Worm (Caenorhabditis elegans) whole organism, L3 larva: ENCODE data around the gene dnj-8.

Source experiments
- ama-1 ChIP-seq: fragments of 150-350 bp; optimal IDR thresholded peaks from 2 replicates; lab custom pipeline; 2018
- ceh-16 ChIP-seq: sonication (generic microtip); optimal IDR thresholded peaks from 2 replicates; lab custom pipeline; 2017; ENCODE audit warnings: missing biosample characterization, missing genetic modification characterization
- egl-27 ChIP-seq: sonication (generic microtip); optimal IDR thresholded peaks from 4 replicates; lab custom pipeline; 2017; ENCODE audit warnings: missing biosample characterization, missing genetic modification reagents, missing genetic modification characterization
- lin-39 ChIP-seq: fragments of 150-350 bp; optimal IDR thresholded peaks from 2 replicates; lab custom pipeline; 2018; ENCODE audit warnings: missing biosample characterization, missing genetic modification reagents, missing genetic modification characterization
- mml-1 ChIP-seq: fragments of 150-350 bp; sonication (generic microtip); optimal IDR thresholded peaks from 3 replicates; lab custom pipeline; 2014; ENCODE audit warnings: missing biosample characterization, missing genetic modification characterization
- nhr-11 ChIP-seq: fragments of 150-350 bp; optimal IDR thresholded peaks from 2 replicates; lab custom pipeline; 2014; ENCODE audit warnings: missing biosample characterization, missing genetic modification characterization
- nhr-237 ChIP-seq: fragments of 150-350 bp; optimal IDR thresholded peaks from 2 replicates; lab custom pipeline; 2014; ENCODE audit warnings: missing biosample characterization, missing genetic modification characterization
- nhr-67 ChIP-seq: fragments of 150-350 bp; optimal IDR thresholded peaks from 2 replicates; lab custom pipeline; 2014; ENCODE audit warnings: missing biosample characterization, missing genetic modification characterization
- pha-4 ChIP-seq: fragments of 150-350 bp; optimal IDR thresholded peaks from 2 replicates; lab custom pipeline; 2014; ENCODE audit warnings: missing biosample characterization, missing genetic modification reagents, missing genetic modification characterization
- pqm-1 ChIP-seq: fragments of 150-350 bp; optimal IDR thresholded peaks from 2 replicates; lab custom pipeline; 2017; ENCODE audit warnings: missing biosample characterization, missing genetic modification characterization, inconsistent platforms
- sea-2 ChIP-seq: fragments of 150-350 bp; sonication (generic microtip); optimal IDR thresholded peaks from 4 replicates; lab custom pipeline; 2014; ENCODE audit warnings: missing biosample characterization, missing genetic modification reagents, missing genetic modification characterization
- snpc-4 ChIP-seq: fragments of 150-350 bp; optimal IDR thresholded peaks from 2 replicates; lab custom pipeline; 2014; ENCODE audit warnings: missing biosample characterization, missing genetic modification characterization
- ztf-11 ChIP-seq: fragments of 150-350 bp; optimal IDR thresholded peaks from 2 replicates; lab custom pipeline; 2014; ENCODE audit warnings: missing biosample characterization, missing genetic modification characterization
- ztf-4 ChIP-seq: fragments of 150-350 bp; optimal IDR thresholded peaks from 2 replicates; lab custom pipeline; 2014; ENCODE audit warnings: missing biosample characterization, missing genetic modification characterization

DNA sequence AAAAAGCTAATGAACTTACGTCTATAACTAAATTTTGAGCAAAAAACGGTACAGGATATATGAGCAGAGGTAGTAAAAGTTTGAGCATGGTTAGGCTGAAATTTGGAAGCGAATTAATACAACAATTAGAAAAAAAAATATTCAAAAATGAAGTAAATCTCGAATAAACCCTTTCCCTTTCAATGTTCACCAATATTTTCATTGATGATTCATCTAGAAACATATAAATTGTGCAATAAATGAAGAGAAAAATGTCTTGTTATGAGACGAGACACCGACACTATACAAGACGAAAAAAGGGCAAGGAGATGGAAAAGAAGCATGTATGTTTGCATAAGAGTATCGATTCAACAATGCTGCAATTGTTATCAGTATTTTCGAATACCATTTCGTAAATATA is 27.4 kb upstream of the dnj-8 start, which contains the start of gene F54H5.14:
- no peak for TF ChIP-seq egl-27 (tag; lab: Kevin White, UChicago)
- no peak for TF ChIP-seq ztf-11 (tag; lab: Kevin White, UChicago)
- TF ChIP-seq lin-39 (tag; lab: Kevin White, UChicago), result no peak
- TF ChIP-seq nhr-237 (tag; lab: Kevin White, UChicago), result no peak
- no peak for TF ChIP-seq sea-2 (GFP tag; lab: Kevin White, UChicago)
- TF ChIP-seq snpc-4, result no peak
- peak; percentile 44 for TF ChIP-seq pha-4 (tag; lab: Kevin White, UChicago)
- no peak for TF ChIP-seq nhr-11 (tag; lab: Kevin White, UChicago)
- TF ChIP-seq ceh-16 (tag; lab: Kevin White, UChicago), result no peak
- peak; percentile 30 for TF ChIP-seq pqm-1 (tag; lab: Kevin White, UChicago)
- no peak for TF ChIP-seq ztf-4 (tag; lab: Kevin White, UChicago)
- no peak for TF ChIP-seq nhr-67 (tag; lab: Kevin White, UChicago)
- no peak for TF ChIP-seq mml-1 (tag; lab: Kevin White, UChicago)
- TF ChIP-seq ama-1 (lab: Kevin White, UChicago), result no peak
